Fruit fly (Drosophila melanogaster) whole organism, embryonic: Measurements from ENCODE around the gene Cubn.

Experiments
- Adf1 ChIP-seq: fragments of 200-800 bp; sonication (Bioruptor generic); IDR thresholded peaks from 2 replicates; pipeline ENCODE4 v1.3.6; 2022; ENCODE audit warnings: missing biosample characterization, missing genetic modification characterization
- Antp ChIP-seq: fragments of 200-800 bp; sonication (Bioruptor generic); optimal IDR thresholded peaks from 3 replicates; lab custom pipeline; 2016; ENCODE audit warnings: missing biosample characterization, missing genetic modification characterization
- B-H1 ChIP-seq: fragments of 200-800 bp; sonication (Bioruptor generic); IDR thresholded peaks from 3 replicates; pipeline ENCODE4 v1.3.6; 2022; ENCODE audit warnings: missing biosample characterization, missing genetic modification characterization
- CG1024 ChIP-seq: fragments of 200-800 bp; sonication (Bioruptor generic); IDR thresholded peaks from 2 replicates; pipeline ENCODE4 v1.3.6; 2022; ENCODE audit warnings: missing biosample characterization, missing genetic modification characterization
- CG10366 ChIP-seq: fragments of 200-800 bp; sonication (Bioruptor generic); IDR thresholded peaks from 2 replicates; pipeline ENCODE4 v1.3.6; 2022; ENCODE audit warnings: missing biosample characterization, missing genetic modification characterization
- CG10462 ChIP-seq: fragments of 200-800 bp; sonication (Bioruptor generic); optimal IDR thresholded peaks from 2 replicates; lab custom pipeline; 2016; ENCODE audit warnings: missing biosample characterization, missing genetic modification characterization
- CG11398 ChIP-seq: fragments of 200-800 bp; sonication (Bioruptor generic); optimal IDR thresholded peaks from 2 replicates; lab custom pipeline; 2016; ENCODE audit warnings: missing biosample characterization, missing genetic modification characterization
- CG12391 ChIP-seq: fragments of 200-800 bp; sonication (Bioruptor generic); optimal IDR thresholded peaks from 3 replicates; lab custom pipeline; 2018; ENCODE audit warnings: missing biosample characterization, mild to moderate bottlenecking, missing genetic modification characterization, moderate library complexity
- CG13624 ChIP-seq: fragments of 200-800 bp; sonication (Bioruptor generic); optimal IDR thresholded peaks from 2 replicates; lab custom pipeline; 2016; ENCODE audit warnings: missing biosample characterization, missing genetic modification characterization
- CG1602 ChIP-seq: fragments of 200-800 bp; sonication (Bioruptor generic); optimal IDR thresholded peaks from 3 replicates; lab custom pipeline; 2016; ENCODE audit warnings: missing biosample characterization, missing genetic modification characterization
- CG16815 ChIP-seq: fragments of 200-800 bp; sonication (Bioruptor generic); optimal IDR thresholded peaks from 3 replicates; lab custom pipeline; 2017; ENCODE audit warnings: missing biosample characterization, mild to moderate bottlenecking, missing genetic modification characterization
- CG17385 ChIP-seq: fragments of 200-800 bp; sonication (Bioruptor generic); optimal IDR thresholded peaks from 3 replicates; lab custom pipeline; 2018; ENCODE audit warnings: missing biosample characterization, mild to moderate bottlenecking, missing genetic modification characterization
- CG17912 ChIP-seq: fragments of 200-800 bp; sonication (Bioruptor generic); optimal IDR thresholded peaks from 2 replicates; lab custom pipeline; 2018; ENCODE audit warnings: missing biosample characterization, mild to moderate bottlenecking, missing genetic modification characterization
- CG18599 ChIP-seq: fragments of 200-800 bp; sonication (Bioruptor generic); optimal IDR thresholded peaks from 3 replicates; lab custom pipeline; 2017; ENCODE audit warnings: missing biosample characterization, missing genetic modification characterization, mild to moderate bottlenecking, moderate library complexity, missing genetic modification reagents
- CG31388 ChIP-seq: fragments of 200-800 bp; sonication (Bioruptor generic); optimal IDR thresholded peaks from 2 replicates; lab custom pipeline; 2016; ENCODE audit warnings: missing biosample characterization, missing genetic modification characterization
- CG3407 ChIP-seq: fragments of 200-800 bp; sonication (Bioruptor generic); optimal IDR thresholded peaks from 2 replicates; lab custom pipeline; 2018; ENCODE audit warnings: missing biosample characterization, mild to moderate bottlenecking, missing genetic modification characterization
- CG34376 ChIP-seq: fragments of 200-800 bp; sonication (Bioruptor generic); optimal IDR thresholded peaks from 2 replicates; lab custom pipeline; 2018; ENCODE audit warnings: missing biosample characterization, mild to moderate bottlenecking, missing genetic modification characterization
- CG4360 ChIP-seq: fragments of 200-800 bp; sonication (Bioruptor generic); IDR thresholded peaks from 2 replicates; pipeline ENCODE4 v1.3.6; 2022; ENCODE audit warnings: missing biosample characterization, missing genetic modification characterization
- CG4404 ChIP-seq: fragments of 200-800 bp; sonication (Bioruptor generic); IDR thresholded peaks from 2 replicates; pipeline ENCODE4 v1.3.6; 2022; ENCODE audit warnings: missing biosample characterization, missing genetic modification characterization
- CG4854 ChIP-seq: fragments of 200-800 bp; sonication (Bioruptor generic); optimal IDR thresholded peaks from 2 replicates; lab custom pipeline; 2016; ENCODE audit warnings: missing biosample characterization, missing genetic modification characterization, inconsistent platforms
- CG8281 ChIP-seq: fragments of 200-800 bp; sonication (Bioruptor generic); optimal IDR thresholded peaks from 2 replicates; lab custom pipeline; 2018; ENCODE audit warnings: missing biosample characterization, mild to moderate bottlenecking, missing genetic modification characterization, moderate library complexity
- CG8478 ChIP-seq: fragments of >200 bp; optimal IDR thresholded peaks from 2 replicates; lab custom pipeline; 2018
- Ets65A ChIP-seq: fragments of 200-800 bp; sonication (Bioruptor generic); peaks from one replicate; lab custom pipeline; 2016; ENCODE audit warnings: missing biosample characterization, missing genetic modification characterization
- HLH4C ChIP-seq: fragments of 200-800 bp; sonication (Bioruptor generic); IDR thresholded peaks from 3 replicates; pipeline ENCODE4 v1.3.6; 2022; ENCODE audit warnings: missing biosample characterization, missing genetic modification characterization; ENCODE audit not compliant: partially characterized antibody
- HmgD ChIP-seq: fragments of 200-800 bp; sonication (Bioruptor generic); optimal IDR thresholded peaks from 3 replicates; lab custom pipeline; 2016; ENCODE audit warnings: missing biosample characterization, missing genetic modification characterization
- Hmx ChIP-seq: fragments of 200-800 bp; sonication (Bioruptor generic); optimal IDR thresholded peaks from 2 replicates; lab custom pipeline; 2016; ENCODE audit warnings: missing biosample characterization, missing genetic modification characterization
- Hr39 ChIP-seq: fragments of >200 bp; optimal IDR thresholded peaks from 2 replicates; lab custom pipeline; 2017
- Jarid2 ChIP-seq: fragments of 200-800 bp; sonication (Bioruptor generic); optimal IDR thresholded peaks from 3 replicates; lab custom pipeline; 2017; ENCODE audit warnings: mild to moderate bottlenecking, missing biosample characterization, missing genetic modification reagents, missing genetic modification characterization
- Mad ChIP-seq: fragments of 200-800 bp; sonication (Bioruptor generic); optimal IDR thresholded peaks from 2 replicates; lab custom pipeline; 2016; ENCODE audit warnings: missing biosample characterization, missing genetic modification characterization
- Mes4 ChIP-seq: fragments of 200-800 bp; sonication (Bioruptor generic); optimal IDR thresholded peaks from 2 replicates; lab custom pipeline; 2016; ENCODE audit warnings: missing biosample characterization, missing genetic modification characterization
- NK7.1 ChIP-seq: fragments of 200-800 bp; sonication (Bioruptor generic); optimal IDR thresholded peaks from 3 replicates; lab custom pipeline; 2016; ENCODE audit warnings: missing biosample characterization, missing genetic modification characterization
- Neu2 ChIP-seq: fragments of 200-800 bp; sonication (Bioruptor generic); optimal IDR thresholded peaks from 3 replicates; lab custom pipeline; 2016; ENCODE audit warnings: missing biosample characterization, missing genetic modification characterization, borderline replicate concordance
- Opbp ChIP-seq: fragments of 200-800 bp; sonication (Bioruptor generic); IDR thresholded peaks from 3 replicates; pipeline ENCODE4 v1.3.6; 2022; ENCODE audit warnings: missing biosample characterization, missing genetic modification characterization; ENCODE audit not compliant: partially characterized antibody
- Poxn ChIP-seq: fragments of 200-800 bp; sonication (Bioruptor generic); IDR thresholded peaks from 2 replicates; pipeline ENCODE4 v1.3.6; 2022; ENCODE audit warnings: missing biosample characterization, missing genetic modification characterization
- Ptx1 ChIP-seq: fragments of 200-800 bp; sonication (Bioruptor generic); IDR thresholded peaks from 2 replicates; pipeline ENCODE4 v1.3.6; 2022; ENCODE audit warnings: missing biosample characterization, missing genetic modification characterization
- Xbp1 ChIP-seq: fragments of 200-800 bp; sonication (Bioruptor generic); optimal IDR thresholded peaks from 3 replicates; lab custom pipeline; 2016; ENCODE audit warnings: missing biosample characterization, mild to moderate bottlenecking, missing genetic modification characterization
- abd-A ChIP-seq: fragments of 200-800 bp; sonication (Bioruptor generic); optimal IDR thresholded peaks from 3 replicates; lab custom pipeline; 2019; ENCODE audit warnings: missing biosample characterization, mild to moderate bottlenecking, missing genetic modification characterization, moderate library complexity
- bab2 ChIP-seq: fragments of 200-800 bp; sonication (Bioruptor generic); optimal IDR thresholded peaks from 2 replicates; lab custom pipeline; 2016; ENCODE audit warnings: missing biosample characterization, missing genetic modification characterization
- btn ChIP-seq: fragments of 200-800 bp; sonication (Bioruptor generic); optimal IDR thresholded peaks from 2 replicates; lab custom pipeline; 2016; ENCODE audit warnings: missing biosample characterization, missing genetic modification characterization
- cad ChIP-seq: fragments of >200 bp; optimal IDR thresholded peaks from 2 replicates; lab custom pipeline; 2017; ENCODE audit warnings: missing biosample characterization, missing genetic modification characterization
- chif ChIP-seq, 2 experiments: fragments of 200-800 bp; sonication (Bioruptor generic); optimal IDR thresholded peaks; 3 replicates each; lab custom pipeline; 2016; ENCODE audit warnings: missing biosample characterization in 2 of 2, missing genetic modification characterization in 2 of 2
- ci ChIP-seq: fragments of 200-800 bp; sonication (Bioruptor generic); IDR thresholded peaks from 3 replicates; pipeline ENCODE4 v1.3.6; 2022; ENCODE audit warnings: missing biosample characterization, missing genetic modification characterization
- danr ChIP-seq: fragments of 200-800 bp; sonication (Bioruptor generic); IDR thresholded peaks from 2 replicates; pipeline ENCODE4 v1.3.6; 2022; ENCODE audit warnings: missing biosample characterization, missing genetic modification characterization
- dpn ChIP-seq, 2 experiments: fragments of 200-800 bp; sonication (Bioruptor generic); optimal IDR thresholded peaks; 3 replicates each; lab custom pipeline; 2016; ENCODE audit warnings: missing biosample characterization in 2 of 2, missing genetic modification characterization in 2 of 2
- lilli ChIP-seq: fragments of 200-800 bp; sonication (Bioruptor generic); optimal IDR thresholded peaks from 3 replicates; lab custom pipeline; 2016; ENCODE audit warnings: missing biosample characterization, missing genetic modification characterization
- lov ChIP-seq, 2 experiments: fragments of 200-800 bp in 1 of 2; fragments of >200 bp in 1 of 2; sonication (Bioruptor generic) in 1 of 2; IDR thresholded peaks in 1 of 2; optimal IDR thresholded peaks in 1 of 2; 2 replicates in 1 of 2; 3 replicates in 1 of 2; pipeline versions ENCODE4 v1.3.6 to Lab custom; 2017 to 2022; ENCODE audit warnings: missing biosample characterization in 1 of 2, missing genetic modification characterization in 1 of 2
- nerfin-2 ChIP-seq: fragments of 200-800 bp; sonication (Bioruptor generic); IDR thresholded peaks from 2 replicates; pipeline ENCODE4 v1.3.6; 2022; ENCODE audit warnings: missing biosample characterization, missing genetic modification characterization; ENCODE audit not compliant: partially characterized antibody
- p53 ChIP-seq: fragments of 200-800 bp; sonication (Bioruptor generic); optimal IDR thresholded peaks from 2 replicates; lab custom pipeline; 2016; ENCODE audit warnings: missing biosample characterization, missing genetic modification characterization
- sna ChIP-seq: fragments of 200-800 bp; sonication (Bioruptor generic); IDR thresholded peaks from 2 replicates; pipeline ENCODE4 v1.3.6; 2022; ENCODE audit warnings: missing biosample characterization, missing genetic modification characterization; ENCODE audit not compliant: partially characterized antibody
- zen ChIP-seq: fragments of 200-800 bp; sonication (Bioruptor generic); optimal IDR thresholded peaks from 3 replicates; lab custom pipeline; 2018; ENCODE audit warnings: missing biosample characterization, mild to moderate bottlenecking, missing genetic modification characterization, moderate library complexity

Gene Cubn

DNA sequence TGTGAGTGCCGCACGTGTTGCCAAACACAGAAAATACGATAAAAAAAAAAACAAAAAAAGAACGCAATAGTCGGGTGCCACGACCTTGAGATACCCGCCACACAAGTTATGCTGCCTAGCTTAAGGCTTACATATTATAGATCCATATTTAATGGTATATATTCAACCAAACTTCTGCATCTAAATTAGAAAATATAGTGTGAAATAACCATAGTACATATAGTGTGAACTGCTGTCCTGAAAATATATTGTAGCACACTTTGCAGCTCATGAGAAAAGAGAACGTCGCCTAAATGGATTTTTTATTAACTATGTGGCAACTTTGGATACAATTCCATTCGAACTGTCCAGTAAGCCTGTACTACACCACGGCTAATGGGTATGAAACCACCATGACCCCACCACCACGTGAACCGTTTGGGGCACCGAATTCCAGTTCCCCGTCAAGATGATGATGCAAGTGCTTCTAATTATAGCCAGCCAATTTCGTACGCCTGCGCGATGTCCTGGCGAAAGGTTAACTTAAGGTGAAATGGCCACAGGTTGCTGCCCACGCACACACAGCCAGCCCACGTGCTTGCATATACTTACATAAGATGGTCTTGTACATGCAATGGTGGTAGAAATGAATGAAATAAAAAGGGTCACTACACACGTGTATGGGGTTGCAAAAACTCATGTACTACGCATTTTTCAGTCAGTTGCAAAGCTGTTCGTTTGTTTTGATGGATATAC is 29.1 kb upstream of the Cubn start (continued):
- TF ChIP-seq CG3407 (GFP tag; lab: Kevin White, UChicago) (peak; percentile 55), CG4404 (GFP tag; lab: Robert Waterston, UW) (peak; percentile 46; the same call in 1 of the 2 replicates), CG17912 (GFP tag; lab: Kevin White, UChicago) (no peak), CG1602 (GFP tag; lab: Kevin White, UChicago) (peak; percentile 65), Ets65A (GFP tag; lab: Kevin White, UChicago) (peak; percentile 97), NK7.1 (GFP tag; lab: Kevin White, UChicago) (peak; percentile 16), cad (no peak), CG31388 (no peak), CG13624 (GFP tag; lab: Kevin White, UChicago) (peak; percentile 93), btn (GFP tag; lab: Kevin White, UChicago) (no peak), CG8478 (no peak), Opbp (GFP tag; lab: Robert Waterston, UW) (no peak), Mad (GFP tag; lab: Kevin White, UChicago) (peak; percentile 51), CG8281 (tag; lab: Kevin White, UChicago) (peak; percentile 50), danr (0 out of 2 replicates have a peak, but pooled peaks have one; percentile 28), Hr39 (lab: Kevin White, UChicago) (no peak), CG11398 (GFP tag; lab: Kevin White, UChicago) (peak; percentile 54), Antp (GFP tag; lab: Kevin White, UChicago) (peak; percentile 74), Ptx1 (peak; percentile 74), dpn (GFP tag; optimal IDR thresholded peaks at IDR 0.05; lab: Kevin White, UChicago) (peak; percentile 71 to 78), CG10462 (GFP tag; lab: Kevin White, UChicago) (peak; percentile 50), Hmx (GFP tag; lab: Kevin White, UChicago) (peak; percentile 42), HLH4C (GFP tag; lab: Robert Waterston, UW) (no peak), ci (GFP tag; lab: Robert Waterston, UW) (0 out of 3 replicates have a peak, but pooled peaks have one; percentile 49), B-H1 (GFP tag; lab: Robert Waterston, UW) (peak; percentile 45; the same call in 2 of the 3 replicates), bab2 (GFP tag; lab: Kevin White, UChicago) (peak; percentile 83), CG12391 (peak; percentile 76), Mes4 (GFP tag; lab: Kevin White, UChicago) (peak; percentile 34), HmgD (GFP tag; lab: Kevin White, UChicago) (peak; percentile 15), nerfin-2 (GFP tag; lab: Robert Waterston, UW) (no peak), abd-A (tag; lab: Kevin White, UChicago) (peak; percentile 32), Neu2 (GFP tag; lab: Kevin White, UChicago) (no peak), CG34376 (GFP tag; lab: Kevin White, UChicago) (peak; percentile 60), Poxn (GFP tag; lab: Robert Waterston, UW) (0 out of 2 replicates have a peak, but pooled peaks have one; percentile 12), sna (GFP tag; lab: Robert Waterston, UW) (no peak), chif (GFP tag; optimal IDR thresholded peaks at IDR 0.05; lab: Kevin White, UChicago) (peak; percentile 59 to 84), CG10366 (GFP tag; lab: Robert Waterston, UW) (peak; percentile 59), Jarid2 (GFP tag; lab: Kevin White, UChicago) (no peak), CG4854 (GFP tag; lab: Kevin White, UChicago) (peak; percentile 49), zen (tag; lab: Kevin White, UChicago) (peak; percentile 60), CG1024 (GFP tag; lab: Robert Waterston, UW) (no peak), Adf1 (GFP tag; lab: Robert Waterston, UW) (peak; percentile 3; the same call in 1 of the 2 replicates), Xbp1 (GFP tag; lab: Kevin White, UChicago) (peak; percentile 78), CG4360 (GFP tag; lab: Robert Waterston, UW) (no peak), CG16815 (GFP tag; lab: Kevin White, UChicago) (peak; percentile 56), lov (optimal IDR thresholded peaks at IDR 0.05; lab: Kevin White, UChicago) (no peak), lov (GFP tag; IDR thresholded peaks at IDR 0.05; lab: Robert Waterston, UW) (no peak), lilli (GFP tag; lab: Kevin White, UChicago) (peak; percentile 84), CG17385 (GFP tag; lab: Kevin White, UChicago) (peak; percentile 74), CG18599 (GFP tag; lab: Kevin White, UChicago) (peak; percentile 90), p53 (GFP tag; lab: Kevin White, UChicago) (no peak)
